Fruit fly (Drosophila melanogaster) whole organism, wandering third instar larva: ENCODE data around the gene TwdlZ.

ENCODE experiments used
- Abd-B ChIP-seq: fragments of >200 bp; optimal IDR thresholded peaks from 2 replicates; lab custom pipeline; 2017; ENCODE audit warnings: missing biosample characterization, missing genetic modification characterization
- CG32264 ChIP-seq: fragments of 200-800 bp; sonication (Bioruptor generic); optimal IDR thresholded peaks from 2 replicates; lab custom pipeline; 2016; ENCODE audit warnings: missing biosample characterization, missing genetic modification characterization
- CG9705 ChIP-seq: fragments of 200-800 bp; sonication (Bioruptor generic); optimal IDR thresholded peaks from 2 replicates; lab custom pipeline; 2018; ENCODE audit warnings: missing biosample characterization, mild to moderate bottlenecking, missing genetic modification characterization
- CrebA ChIP-seq: fragments of 200-800 bp; sonication (Bioruptor generic); optimal IDR thresholded peaks from 2 replicates; lab custom pipeline; 2016; ENCODE audit warnings: missing biosample characterization, mild to moderate bottlenecking, missing genetic modification characterization, borderline replicate concordance
- Dfd ChIP-seq: fragments of >200 bp; optimal IDR thresholded peaks from 2 replicates; lab custom pipeline; 2017; ENCODE audit warnings: missing biosample characterization, missing genetic modification characterization
- Dif ChIP-seq: fragments of 200-275, 200-300 bp; sonication (Bioruptor generic); optimal IDR thresholded peaks from 2 replicates; lab custom pipeline; 2018; ENCODE audit warnings: missing biosample characterization, missing genetic modification characterization; ENCODE audit not compliant: partially characterized antibody
- GATAd ChIP-seq: sonication (Bioruptor generic); optimal IDR thresholded peaks from 2 replicates; lab custom pipeline; 2016; ENCODE audit warnings: missing biosample characterization, missing genetic modification characterization
- HLH106 ChIP-seq: fragments of 200-800 bp; optimal IDR thresholded peaks from 3 replicates; lab custom pipeline; 2019; ENCODE audit warnings: missing biosample characterization, mild to moderate bottlenecking, missing genetic modification characterization, moderate library complexity
- Hnf4 ChIP-seq: fragments of 200-800 bp; sonication (Bioruptor generic); optimal IDR thresholded peaks from 2 replicates; lab custom pipeline; 2016; ENCODE audit warnings: missing biosample characterization, mild to moderate bottlenecking, missing genetic modification characterization
- Hr78 ChIP-seq: fragments of >200 bp; optimal IDR thresholded peaks from 2 replicates; lab custom pipeline; 2017; ENCODE audit warnings: missing biosample characterization, missing genetic modification characterization
- Hr83 ChIP-seq: fragments of 200-300 bp; sonication (Bioruptor generic); optimal IDR thresholded peaks from 2 replicates; lab custom pipeline; 2016; ENCODE audit warnings: missing biosample characterization, mild to moderate bottlenecking, missing genetic modification characterization, moderate library complexity; ENCODE audit not compliant: poor library complexity, severe bottlenecking
- Jra ChIP-seq: sonication (Bioruptor generic); optimal IDR thresholded peaks from 2 replicates; lab custom pipeline; 2016; ENCODE audit warnings: missing biosample characterization, missing genetic modification characterization
- Mio ChIP-seq: sonication (Bioruptor generic); optimal IDR thresholded peaks from 2 replicates; lab custom pipeline; 2016; ENCODE audit warnings: missing biosample characterization, missing genetic modification characterization
- Myc ChIP-seq: fragments of >200 bp; optimal IDR thresholded peaks from 2 replicates; lab custom pipeline; 2017
- N ChIP-seq: fragments of >200 bp; optimal IDR thresholded peaks from 2 replicates; lab custom pipeline; 2018; ENCODE audit warnings: missing biosample characterization, missing external identifiers, missing genetic modification characterization
- OdsH ChIP-seq: fragments of 200-800 bp; sonication (Bioruptor generic); optimal IDR thresholded peaks from 2 replicates; lab custom pipeline; 2016; ENCODE audit warnings: missing biosample characterization, mild to moderate bottlenecking, missing genetic modification characterization
- Rel ChIP-seq, 2 experiments: fragments of 200-800 bp; sonication (Bioruptor generic) in 1 of 2; optimal IDR thresholded peaks; 2 replicates in 1 of 2; 3 replicates in 1 of 2; lab custom pipeline; 2016 to 2019; ENCODE audit warnings: mild to moderate bottlenecking in 2 of 2, missing biosample characterization in 2 of 2, missing genetic modification characterization in 2 of 2, moderate library complexity in 1 of 2
- Sp1 ChIP-seq: fragments of 200-800 bp; sonication (Bioruptor generic); optimal IDR thresholded peaks from 3 replicates; lab custom pipeline; 2019; ENCODE audit warnings: missing biosample characterization, mild to moderate bottlenecking, missing genetic modification characterization, moderate library complexity
- Vsx2 ChIP-seq: fragments of 200-300, 225-300 bp; sonication (Bioruptor generic); optimal IDR thresholded peaks from 2 replicates; lab custom pipeline; 2018; ENCODE audit warnings: missing biosample characterization, missing genetic modification characterization; ENCODE audit not compliant: partially characterized antibody
- br ChIP-seq: fragments of 200-800 bp; sonication (Bioruptor generic); optimal IDR thresholded peaks from 2 replicates; lab custom pipeline; 2016; ENCODE audit warnings: missing biosample characterization, missing genetic modification characterization
- brk ChIP-seq: fragments of 200-800 bp; sonication (Bioruptor generic); optimal IDR thresholded peaks from 2 replicates; lab custom pipeline; 2016; ENCODE audit warnings: missing biosample characterization, mild to moderate bottlenecking, missing genetic modification characterization
- dl ChIP-seq, 2 experiments: fragments of 175-275, 200-275 bp in 1 of 2; fragments of 200-275 bp in 1 of 2; sonication (Bioruptor generic); optimal IDR thresholded peaks; lab custom pipeline; 2018; ENCODE audit warnings: mild to moderate bottlenecking in 2 of 2, missing biosample characterization in 2 of 2, missing genetic modification characterization in 2 of 2, moderate library complexity in 2 of 2; ENCODE audit not compliant: partially characterized antibody in 2 of 2, insufficient read depth in 1 of 2
- dmrt93B ChIP-seq: fragments of 200-800 bp; sonication (Bioruptor generic); optimal IDR thresholded peaks from 2 replicates; lab custom pipeline; 2018; ENCODE audit warnings: missing biosample characterization, mild to moderate bottlenecking, missing genetic modification characterization
- dsf ChIP-seq: sonication (Bioruptor generic); optimal IDR thresholded peaks from 2 replicates; lab custom pipeline; 2016; ENCODE audit warnings: missing biosample characterization, missing genetic modification characterization, borderline replicate concordance
- ey ChIP-seq: fragments of 200-800 bp; sonication (Bioruptor generic); optimal IDR thresholded peaks from 2 replicates; lab custom pipeline; 2016; ENCODE audit warnings: missing biosample characterization, missing genetic modification characterization
- foxo ChIP-seq, 2 experiments: fragments of 200-800 bp; sonication (Bioruptor generic); optimal IDR thresholded peaks; 2 replicates in 1 of 2; 3 replicates in 1 of 2; lab custom pipeline; 2016 to 2017; ENCODE audit warnings: missing biosample characterization in 2 of 2, missing genetic modification characterization in 2 of 2
- fru ChIP-seq: fragments of 200-800 bp; sonication (Bioruptor generic); optimal IDR thresholded peaks from 3 replicates; lab custom pipeline; 2016; ENCODE audit warnings: missing biosample characterization, mild to moderate bottlenecking, missing genetic modification characterization
- h ChIP-seq: fragments of 200-800 bp; sonication (Bioruptor generic); optimal IDR thresholded peaks from 3 replicates; lab custom pipeline; 2016; ENCODE audit warnings: missing biosample characterization, mild to moderate bottlenecking, missing genetic modification characterization
- jim ChIP-seq: fragments of 175-275, 200-325 bp; sonication (Bioruptor generic); optimal IDR thresholded peaks from 2 replicates; lab custom pipeline; 2016; ENCODE audit warnings: missing biosample characterization, mild to moderate bottlenecking, missing genetic modification characterization
- lola ChIP-seq: fragments of >200 bp; optimal IDR thresholded peaks from 2 replicates; lab custom pipeline; 2017; ENCODE audit warnings: missing biosample characterization, missing genetic modification characterization
- pan ChIP-seq: fragments of >200 bp; optimal IDR thresholded peaks from 2 replicates; lab custom pipeline; 2017
- psq ChIP-seq: fragments of 200-800 bp; sonication (Bioruptor generic); optimal IDR thresholded peaks from 3 replicates; lab custom pipeline; 2017; ENCODE audit warnings: missing biosample characterization, mild to moderate bottlenecking, missing genetic modification characterization, moderate library complexity
- rgr ChIP-seq: fragments of 200-800 bp; sonication (Bioruptor generic); optimal IDR thresholded peaks from 3 replicates; lab custom pipeline; 2016; ENCODE audit warnings: missing biosample characterization, mild to moderate bottlenecking, missing genetic modification characterization
- sage ChIP-seq: fragments of 200-800 bp; sonication (Bioruptor generic); optimal IDR thresholded peaks from 2 replicates; lab custom pipeline; 2016; ENCODE audit warnings: missing biosample characterization, mild to moderate bottlenecking, missing genetic modification characterization
- sv ChIP-seq: fragments of 200-800 bp; sonication (Bioruptor generic); optimal IDR thresholded peaks from 3 replicates; lab custom pipeline; 2016; ENCODE audit warnings: missing biosample characterization, missing genetic modification characterization
- tai ChIP-seq: sonication (Bioruptor generic); optimal IDR thresholded peaks from 2 replicates; lab custom pipeline; 2016; ENCODE audit warnings: missing biosample characterization, missing genetic modification characterization
- usp ChIP-seq: fragments of >200 bp; optimal IDR thresholded peaks from 2 replicates; lab custom pipeline; 2017; ENCODE audit warnings: missing biosample characterization, missing genetic modification characterization
- woc ChIP-seq: sonication (Bioruptor generic); optimal IDR thresholded peaks from 2 replicates; lab custom pipeline; 2016; ENCODE audit warnings: missing biosample characterization, mild to moderate bottlenecking, missing genetic modification characterization

The TwdlZ gene

DNA sequence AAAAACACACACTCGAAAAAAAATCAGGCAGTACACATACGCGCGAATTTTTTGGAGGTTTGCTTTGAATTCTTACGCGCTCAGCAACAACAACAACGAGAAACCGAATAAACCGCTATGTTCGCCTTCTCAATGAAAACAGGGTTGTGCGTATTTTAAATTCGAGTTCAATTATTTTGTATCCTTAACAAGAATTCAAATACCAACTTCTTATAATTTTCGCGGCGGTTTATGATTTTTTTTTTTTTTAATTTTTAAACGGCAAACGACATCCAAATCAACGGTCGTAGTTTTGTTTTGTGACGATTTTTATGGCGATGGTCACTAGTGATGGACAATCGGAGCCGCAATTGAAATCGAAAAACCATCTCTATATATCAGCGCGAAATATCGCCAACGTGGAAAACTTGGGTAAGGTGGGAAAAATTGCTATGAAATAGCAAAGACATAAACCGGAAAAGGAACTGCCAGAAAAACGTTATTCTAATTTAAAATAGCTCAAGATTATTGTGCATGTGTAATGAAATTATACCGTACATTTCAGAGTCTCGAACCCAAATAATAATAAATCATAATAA is 13.7 kb downstream of the TwdlZ start, which contains the start of gene goe:
TSS of gene goe (minus strand) at position 332 of the 578 bp plus-strand sequence.
- TF ChIP-seq fru (GFP tag; lab: Kevin White, UChicago) (peak; percentile 71), Hnf4 (peak; percentile 85), Rel (GFP tag; optimal IDR thresholded peaks at IDR 0.05; lab: Kevin White, UChicago) (no peak), Rel (tag; optimal IDR thresholded peaks at IDR 0.05; lab: Kevin White, UChicago) (peak; percentile 10), CrebA (GFP tag; lab: Kevin White, UChicago) (no peak), Mio (no peak), CG32264 (GFP tag; lab: Kevin White, UChicago) (peak; percentile 43), ey (GFP tag; lab: Kevin White, UChicago) (peak; percentile 72), Hr83 (GFP tag; lab: Kevin White, UChicago) (peak; percentile 95), sv (GFP tag; lab: Kevin White, UChicago) (peak; percentile 0), N (no peak), br (peak; percentile 81), Myc (lab: Kevin White, UChicago) (no peak), OdsH (peak; percentile 50), Hr78 (GFP tag; lab: Kevin White, UChicago) (no peak), sage (peak; percentile 18), CG9705 (GFP tag; lab: Kevin White, UChicago) (peak; percentile 55), pan (lab: Kevin White, UChicago) (no peak), psq (GFP tag; lab: Kevin White, UChicago) (peak; percentile 45), tai (peak; percentile 68), dl (GFP tag; optimal IDR thresholded peaks at IDR 0.05; lab: Kevin White, UChicago; ENCODE audit: insufficient read depth in 1 of 2, partially characterized antibody in 2 of 2) (no peak), h (GFP tag; lab: Kevin White, UChicago) (peak; percentile 68), dsf (peak; percentile 48), Jra (GFP tag; lab: Kevin White, UChicago) (peak; percentile 82), brk (GFP tag; lab: Kevin White, UChicago) (peak; percentile 54), Dfd (no peak), GATAd (peak; percentile 63), lola (no peak), dmrt93B (peak; percentile 60), usp (GFP tag; lab: Kevin White, UChicago) (no peak), foxo (GFP tag; optimal IDR thresholded peaks at IDR 0.05; lab: Kevin White, UChicago) (peak in 1 of 2 experiments; percentile 75), jim (GFP tag; lab: Kevin White, UChicago) (peak; percentile 42), HLH106 (tag; lab: Kevin White, UChicago) (peak; percentile 59), Abd-B (GFP tag; lab: Kevin White, UChicago) (no peak), Vsx2 (GFP tag; lab: Kevin White, UChicago) (no peak), Dif (GFP tag; lab: Kevin White, UChicago) (no peak), rgr (peak; percentile 90), Sp1 (peak; percentile 50), woc (GFP tag; lab: Kevin White, UChicago) (peak; percentile 33)

DNA sequence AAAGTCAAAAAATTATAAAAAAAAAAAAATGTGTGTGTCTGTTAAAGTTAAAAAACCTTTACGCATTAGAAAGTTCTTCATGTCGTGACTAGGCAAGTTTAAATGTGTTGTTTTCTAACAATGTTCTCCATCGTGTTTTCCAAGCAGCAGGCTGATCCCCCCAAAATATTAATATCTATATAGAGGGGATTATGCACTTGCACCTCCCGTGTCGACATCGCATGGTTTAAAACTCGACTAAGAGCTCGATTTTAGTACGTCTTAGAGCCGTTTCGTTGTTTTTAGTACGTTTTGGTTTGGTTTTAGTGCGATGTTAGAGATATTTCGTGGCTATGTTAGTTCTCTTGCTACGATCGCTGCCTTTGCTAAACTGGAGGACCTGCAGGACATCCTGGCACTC is 15.1 kb downstream of the TwdlZ start:
- no peak for TF ChIP-seq Hnf4
- no peak for TF ChIP-seq GATAd
- TF ChIP-seq lola = no peak
- TF ChIP-seq Hr78 (GFP tag; lab: Kevin White, UChicago) = no peak
- TF ChIP-seq sage = no peak
- TF ChIP-seq h (GFP tag; lab: Kevin White, UChicago) = no peak
- TF ChIP-seq Vsx2 (GFP tag; lab: Kevin White, UChicago) = no peak
- no peak for TF ChIP-seq Sp1
- no peak for TF ChIP-seq CG9705 (GFP tag; lab: Kevin White, UChicago)
- TF ChIP-seq dmrt93B = no peak
- no peak for TF ChIP-seq Rel (GFP tag; optimal IDR thresholded peaks at IDR 0.05; lab: Kevin White, UChicago)
- no peak for TF ChIP-seq Rel (tag; optimal IDR thresholded peaks at IDR 0.05; lab: Kevin White, UChicago)
- TF ChIP-seq CrebA (GFP tag; lab: Kevin White, UChicago) = no peak
- TF ChIP-seq HLH106 (tag; lab: Kevin White, UChicago) = no peak
- TF ChIP-seq sv (GFP tag; lab: Kevin White, UChicago) = no peak
- no peak for TF ChIP-seq jim (GFP tag; lab: Kevin White, UChicago)
- no peak for TF ChIP-seq psq (GFP tag; lab: Kevin White, UChicago)
- TF ChIP-seq dl (GFP tag; optimal IDR thresholded peaks at IDR 0.05; lab: Kevin White, UChicago; ENCODE audit: insufficient read depth in 1 of 2, partially characterized antibody in 2 of 2) = no peak
- no peak for TF ChIP-seq Hr83 (GFP tag; lab: Kevin White, UChicago)
